Worm (Caenorhabditis elegans) whole organism, early embryonic: Measurements from ENCODE around the gene F01F1.14.

Experiments
- ama-1 ChIP-seq: fragments of 150-350 bp; optimal IDR thresholded peaks from 2 replicates; lab custom pipeline; 2014
- ceh-13 ChIP-seq: fragments of 200-800 bp; sonication (Bioruptor generic); optimal IDR thresholded peaks from 2 replicates; lab custom pipeline; 2018; ENCODE audit warnings: mild to moderate bottlenecking, missing genetic modification characterization, missing compliant biosample characterization
- hmbx-1 ChIP-seq: sonication (generic microtip); optimal IDR thresholded peaks from 2 replicates; lab custom pipeline; 2016; ENCODE audit warnings: mild to moderate bottlenecking, missing genetic modification characterization, missing compliant biosample characterization
- pes-1 ChIP-seq: fragments of 200-800 bp; sonication (Bioruptor generic); IDR thresholded peaks from 2 replicates; pipeline ENCODE4 v1.3.6; 2022; ENCODE audit warnings: missing genetic modification reagents, missing genetic modification characterization, missing compliant biosample characterization
- sea-1 ChIP-seq: fragments of 200-800 bp; sonication (Bioruptor generic); conservative IDR thresholded peaks from 2 replicates; pipeline ENCODE4 v1.3.6; 2022; ENCODE audit warnings: missing genetic modification characterization, missing compliant biosample characterization
- tbx-37 ChIP-seq: fragments of 200-800 bp; sonication (Bioruptor generic); conservative IDR thresholded peaks from 2 replicates; pipeline ENCODE4 v1.3.6; 2022; ENCODE audit warnings: missing genetic modification reagents, missing genetic modification characterization, missing compliant biosample characterization

DNA sequence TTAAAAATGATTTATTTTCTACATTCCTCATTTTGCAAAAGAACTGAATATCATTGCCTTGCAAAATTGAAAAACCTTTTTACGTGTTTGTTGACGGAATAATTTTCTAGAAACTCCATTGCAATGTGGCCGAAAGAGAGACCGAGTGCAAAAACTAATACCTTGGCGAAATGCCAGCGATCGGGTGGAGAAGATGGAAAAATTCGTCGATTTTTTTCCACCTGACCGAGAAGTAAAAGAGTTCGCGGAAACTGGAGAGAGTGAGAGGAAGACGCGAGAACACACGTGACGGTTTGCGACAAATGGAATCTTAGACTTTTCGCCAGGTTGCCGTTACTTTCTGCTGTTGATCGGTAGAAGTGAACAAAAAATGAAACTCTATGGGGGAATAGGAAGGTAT is 41.0 kb downstream of the F01F1.14 start:
- TF ChIP-seq sea-1 (GFP tag; lab: Robert Waterston, UW) (no peak), ama-1 (lab: Kevin White, UChicago) (no peak), hmbx-1 (no peak), ceh-13 (GFP tag; lab: Kevin White, UChicago) (no peak), tbx-37 (no peak), pes-1 (no peak)
